Fruit fly (Drosophila melanogaster) Kc167 (cell line): ENCODE results near the gene Mnt.

ENCODE experiments used
- Myc ChIP-seq: fragments of >200 bp; optimal IDR thresholded peaks from 2 replicates; lab custom pipeline; 2017; ENCODE audit warnings: missing external identifiers
- psq ChIP-seq: fragments of >200 bp; optimal IDR thresholded peaks from 2 replicates; lab custom pipeline; 2017; ENCODE audit warnings: missing external identifiers
- ttk ChIP-seq: sonication (Bioruptor generic); optimal IDR thresholded peaks from 2 replicates; lab custom pipeline; 2017; ENCODE audit warnings: missing external identifiers

DNA sequence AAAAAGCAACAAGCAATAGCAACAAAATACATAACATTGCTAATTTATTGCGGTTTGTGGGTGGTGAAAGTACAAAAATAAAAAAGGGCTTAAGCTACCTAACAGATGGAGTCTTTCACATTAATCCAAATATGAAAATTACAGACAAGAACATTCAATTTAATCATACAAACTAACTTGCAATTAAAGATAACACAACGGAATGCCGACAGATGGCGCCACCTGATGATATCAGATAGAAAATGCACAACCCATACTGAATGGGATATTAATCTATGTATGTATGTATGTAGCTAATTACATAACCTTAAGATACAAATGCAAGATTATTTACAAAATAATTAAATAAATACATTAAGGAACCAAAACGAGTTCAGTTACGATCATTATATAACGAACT lies 3.2 kb downstream of the Mnt start:
- TF ChIP-seq Myc (lab: Kevin White, UChicago) (no peak), psq (lab: Kevin White, UChicago) (no peak), ttk (lab: Kevin White, UChicago) (no peak)
